Worm (Caenorhabditis elegans) whole organism, L3 larva: Measurements from ENCODE around the gene C10C6.7.

Source experiments
- aly-2 ChIP-seq: fragments of 150-350 bp; optimal IDR thresholded peaks from 2 replicates; lab custom pipeline; 2014; ENCODE audit warnings: missing biosample characterization, missing genetic modification characterization
- ama-1 ChIP-seq: fragments of 150-350 bp; optimal IDR thresholded peaks from 2 replicates; lab custom pipeline; 2018
- ceh-82 ChIP-seq: fragments of 150-350 bp; optimal IDR thresholded peaks from 2 replicates; lab custom pipeline; 2014; ENCODE audit warnings: missing biosample characterization, missing genetic modification characterization
- egl-27 ChIP-seq: sonication (generic microtip); optimal IDR thresholded peaks from 4 replicates; lab custom pipeline; 2017; ENCODE audit warnings: missing biosample characterization, missing genetic modification reagents, missing genetic modification characterization
- eor-1 ChIP-seq, 2 experiments: fragments of 150-350 bp; optimal IDR thresholded peaks; 2 replicates each; lab custom pipeline; 2014 to 2018; ENCODE audit warnings: missing biosample characterization in 2 of 2, missing genetic modification characterization in 2 of 2
- fkh-10 ChIP-seq: sonication (generic microtip); optimal IDR thresholded peaks from 2 replicates; lab custom pipeline; 2017; ENCODE audit warnings: missing biosample characterization, missing genetic modification reagents, missing genetic modification characterization
- lin-39 ChIP-seq: fragments of 150-350 bp; optimal IDR thresholded peaks from 2 replicates; lab custom pipeline; 2018; ENCODE audit warnings: missing biosample characterization, missing genetic modification reagents, missing genetic modification characterization
- mdl-1 ChIP-seq: fragments of 150-350 bp; optimal IDR thresholded peaks from 2 replicates; lab custom pipeline; 2014; ENCODE audit warnings: missing biosample characterization, missing genetic modification characterization
- nhr-11 ChIP-seq: fragments of 150-350 bp; optimal IDR thresholded peaks from 2 replicates; lab custom pipeline; 2014; ENCODE audit warnings: missing biosample characterization, missing genetic modification characterization
- nhr-23 ChIP-seq: fragments of 150-350 bp; optimal IDR thresholded peaks from 2 replicates; lab custom pipeline; 2014; ENCODE audit warnings: missing biosample characterization, missing genetic modification reagents, missing genetic modification characterization
- nhr-67 ChIP-seq: fragments of 150-350 bp; optimal IDR thresholded peaks from 2 replicates; lab custom pipeline; 2014; ENCODE audit warnings: missing biosample characterization, missing genetic modification characterization
- nhr-76 ChIP-seq: fragments of 150-350 bp; sonication (generic microtip); optimal IDR thresholded peaks from 5 replicates; lab custom pipeline; 2014; ENCODE audit warnings: missing biosample characterization, missing genetic modification characterization
- unc-39 ChIP-seq: sonication (generic microtip); optimal IDR thresholded peaks from 4 replicates; lab custom pipeline; 2017; ENCODE audit warnings: missing biosample characterization, missing genetic modification characterization

DNA sequence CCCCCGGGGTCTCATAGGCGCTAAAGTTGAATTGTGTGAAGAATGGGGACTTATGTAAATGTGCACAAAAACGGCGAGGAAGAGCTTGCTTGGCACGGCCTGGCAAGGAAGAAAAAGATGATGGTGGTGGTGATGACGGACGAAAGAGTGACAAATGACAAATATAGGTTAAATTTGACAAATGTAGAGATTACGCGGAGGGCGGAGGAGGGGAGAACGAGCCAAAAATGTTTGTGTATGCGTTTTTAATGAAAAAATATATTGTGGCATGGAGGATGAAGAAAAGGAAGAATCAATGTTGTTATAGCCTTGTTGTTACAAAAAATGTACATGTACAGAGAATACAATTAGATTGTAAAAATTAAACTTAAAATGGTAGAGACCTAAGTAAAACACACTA lies 19.5 kb upstream of the C10C6.7 start:
- TF ChIP-seq ama-1 (lab: Kevin White, UChicago) (no peak), nhr-11 (tag; lab: Kevin White, UChicago) (no peak), nhr-67 (tag; lab: Kevin White, UChicago) (no peak), fkh-10 (GFP tag; lab: Kevin White, UChicago) (no peak), ceh-82 (no peak), unc-39 (tag; lab: Kevin White, UChicago) (no peak), lin-39 (tag; lab: Kevin White, UChicago) (no peak), egl-27 (tag; lab: Kevin White, UChicago) (no peak), nhr-23 (tag; lab: Kevin White, UChicago) (no peak), nhr-76 (tag; lab: Kevin White, UChicago) (no peak), mdl-1 (tag; lab: Kevin White, UChicago) (no peak), eor-1 (tag; optimal IDR thresholded peaks at IDR 0.05; lab: Kevin White, UChicago) (no peak), aly-2 (no peak)
